Fruit fly (Drosophila melanogaster): ENCODE data around the gene SWIP.

The SWIP gene

dm6 chrX:16320197-16320921 lies 6.8 kb downstream of the SWIP start, which contains the start of gene Cyp1 (continued):
- TF ChIP-seq CG10979 (tag; optimal IDR thresholded peaks at IDR 0.05), result no peak
- no peak for TF ChIP-seq GATAe (GFP tag; conservative IDR thresholded peaks at IDR 0.05)
- TF ChIP-seq twi (tag; optimal IDR thresholded peaks at IDR 0.05), result no peak
- no peak for TF ChIP-seq crol (GFP tag; IDR thresholded peaks at IDR 0.05)
- TF ChIP-seq Ets65A (GFP tag), result peak; percentile 37
- no peak for TF ChIP-seq HHEX (GFP tag; optimal IDR thresholded peaks at IDR 0.05)
- TF ChIP-seq bowl (GFP tag; IDR thresholded peaks at IDR 0.05), result no peak
- TF ChIP-seq CG31365 (tag; optimal IDR thresholded peaks at IDR 0.05), result no peak
- no peak for TF ChIP-seq emc (GFP tag; optimal IDR thresholded peaks at IDR 0.05)
- no peak for TF ChIP-seq CG30431 (GFP tag; optimal IDR thresholded peaks at IDR 0.05)
- peak in 1 of 2 experiments; percentile 5 for TF ChIP-seq Hr51 (GFP tag; optimal IDR thresholded peaks at IDR 0.05)
- no peak for TF ChIP-seq CG2202 (tag; optimal IDR thresholded peaks at IDR 0.05)
- peak; percentile 79 for TF ChIP-seq Dbx (GFP tag; IDR thresholded peaks at IDR 0.05)
- TF ChIP-seq Fer2 (tag; optimal IDR thresholded peaks at IDR 0.05), result no peak
- peak; percentile 47 for TF ChIP-seq B-H2 (GFP tag; optimal IDR thresholded peaks at IDR 0.05)
- TF ChIP-seq Six4 (GFP tag; optimal IDR thresholded peaks at IDR 0.05), result no peak
- peak; percentile 35 for TF ChIP-seq YL-1 (GFP tag; optimal IDR thresholded peaks at IDR 0.05)
- TF ChIP-seq bab2 (GFP tag; optimal IDR thresholded peaks at IDR 0.05), result no peak
- peak; percentile 51 for TF ChIP-seq CG2712 (tag; optimal IDR thresholded peaks at IDR 0.05)
- TF ChIP-seq CG30403 (GFP tag; optimal IDR thresholded peaks at IDR 0.05), result peak; percentile 15
- peak; percentile 6 for TF ChIP-seq Max (GFP tag; optimal IDR thresholded peaks at IDR 0.05)
- TF ChIP-seq CrebB (tag; optimal IDR thresholded peaks at IDR 0.05), result no peak
- TF ChIP-seq HmgD (GFP tag; optimal IDR thresholded peaks at IDR 0.05), result peak; percentile 4
- no peak for TF ChIP-seq CG8388 (GFP tag; optimal IDR thresholded peaks at IDR 0.05)
- no peak for TF ChIP-seq CG8281 (tag; optimal IDR thresholded peaks at IDR 0.05)
- TF ChIP-seq sd (tag; optimal IDR thresholded peaks at IDR 0.05), result no peak
- TF ChIP-seq CG10274 (GFP tag; optimal IDR thresholded peaks at IDR 0.05), result no peak
- peak; percentile 47; the same call in 2 of the 3 replicates for TF ChIP-seq dysf (GFP tag; IDR thresholded peaks at IDR 0.05)
- TF ChIP-seq br (optimal IDR thresholded peaks at IDR 0.05), result no peak
- peak; percentile 70 for TF ChIP-seq CG14667 (GFP tag; IDR thresholded peaks at IDR 0.05)
- no peak for TF ChIP-seq CG17385 (GFP tag; optimal IDR thresholded peaks at IDR 0.05)
- no peak for TF ChIP-seq CG6813 (GFP tag; optimal IDR thresholded peaks at IDR 0.05)
- no peak for TF ChIP-seq CG12155 (GFP tag; optimal IDR thresholded peaks at IDR 0.05)
- TF ChIP-seq CG10654 (GFP tag; optimal IDR thresholded peaks at IDR 0.05), result no peak
- no peak for TF ChIP-seq odd (GFP tag; optimal IDR thresholded peaks at IDR 0.05)
- TF ChIP-seq lmd (GFP tag; IDR thresholded peaks at IDR 0.05), result peak; percentile 55
- no peak for TF ChIP-seq CG6683 (GFP tag; optimal IDR thresholded peaks at IDR 0.05)
- no peak for TF ChIP-seq btn (GFP tag; optimal IDR thresholded peaks at IDR 0.05)
- no peak for TF ChIP-seq MTF-1 (GFP tag; optimal IDR thresholded peaks at IDR 0.05; ENCODE audit: borderline replicate concordance)
- 0 out of 2 replicates have a peak, but pooled peaks have one; percentile 23 for TF ChIP-seq klu (GFP tag; IDR thresholded peaks at IDR 0.05)
- no peak for TF ChIP-seq oc (tag; optimal IDR thresholded peaks at IDR 0.05)
- TF ChIP-seq CG8089 (GFP tag; optimal IDR thresholded peaks at IDR 0.05), result no peak
- no peak for TF ChIP-seq Atf-2 (GFP tag; optimal IDR thresholded peaks at IDR 0.05)
- no peak for TF ChIP-seq hkb (optimal IDR thresholded peaks at IDR 0.05)
- TF ChIP-seq hkb (GFP tag; IDR thresholded peaks at IDR 0.05), result peak; percentile 58; the same call in 1 of the 2 replicates
- TF ChIP-seq CG17568 (GFP tag; optimal IDR thresholded peaks at IDR 0.05), result no peak
- TF ChIP-seq luna (GFP tag; optimal IDR thresholded peaks at IDR 0.05), result no peak
- TF ChIP-seq CG17829 (tag; optimal IDR thresholded peaks at IDR 0.05), result peak; percentile 11
- peak; percentile 83 for TF ChIP-seq Dref (GFP tag; IDR thresholded peaks at IDR 0.05)
- no peak for TF ChIP-seq Doc2 (GFP tag; IDR thresholded peaks at IDR 0.05)
- peak; percentile 89 for TF ChIP-seq Bgb (GFP tag; IDR thresholded peaks at IDR 0.05; ENCODE audit: partially characterized antibody)
